Worm (Caenorhabditis elegans) whole organism, L4 larva: ENCODE results near the gene unc-50.

Experiments used
- F10B5.3 ChIP-seq: sonication (generic microtip); optimal IDR thresholded peaks from 2 replicates; lab custom pipeline; 2016; ENCODE audit warnings: mild to moderate bottlenecking, missing genetic modification characterization, missing compliant biosample characterization
- F26F4.8 ChIP-seq: fragments of 200-800 bp; sonication (Bioruptor generic); conservative IDR thresholded peaks from 2 replicates; pipeline ENCODE4 v1.3.6; 2022; ENCODE audit warnings: missing genetic modification characterization, missing compliant biosample characterization
- F44E2.7 ChIP-seq: fragments of 200-800 bp; sonication (Bioruptor generic); IDR thresholded peaks from 2 replicates; pipeline ENCODE4 v2.1.2; 2022; ENCODE audit warnings: missing genetic modification characterization, missing compliant biosample characterization
- R02D3.7 ChIP-seq: fragments of 150-350 bp; sonication (generic microtip); optimal IDR thresholded peaks from 3 replicates; lab custom pipeline; 2014; ENCODE audit warnings: missing biosample characterization, missing genetic modification characterization
- ZK546.5 ChIP-seq, 2 experiments: sonication (generic microtip); optimal IDR thresholded peaks; 2 replicates each; lab custom pipeline; 2017; ENCODE audit warnings: missing biosample characterization in 2 of 2, missing genetic modification characterization in 2 of 2
- aha-1 ChIP-seq: fragments of 150-350 bp; peaks from one replicate; lab custom pipeline; 2014; ENCODE audit warnings: missing biosample characterization, missing genetic modification characterization
- aly-2 ChIP-seq: sonication (generic microtip); optimal IDR thresholded peaks from 2 replicates; lab custom pipeline; 2018; ENCODE audit warnings: missing biosample characterization, missing genetic modification characterization
- ama-1 ChIP-seq: fragments of 150-350 bp; optimal IDR thresholded peaks from 2 replicates; lab custom pipeline; 2014; ENCODE audit warnings: inconsistent platforms, mixed read lengths
- ceh-62 ChIP-seq: sonication (generic microtip); optimal IDR thresholded peaks from 2 replicates; lab custom pipeline; 2017; ENCODE audit warnings: missing biosample characterization, missing genetic modification characterization
- ces-1 ChIP-seq: fragments of 150-350 bp; sonication (generic microtip); optimal IDR thresholded peaks from 4 replicates; lab custom pipeline; 2014; ENCODE audit warnings: missing biosample characterization, missing genetic modification reagents, missing genetic modification characterization
- daf-12 ChIP-seq: fragments of 150-350 bp; optimal IDR thresholded peaks from 2 replicates; lab custom pipeline; 2014; ENCODE audit warnings: missing biosample characterization, missing genetic modification reagents, missing genetic modification characterization
- daf-16 ChIP-seq, 3 experiments: sonication (generic microtip); optimal IDR thresholded peaks; 2 replicates each; lab custom pipeline; 2016 to 2017; ENCODE audit warnings: missing genetic modification characterization in 3 of 3, missing genetic modification reagents in 3 of 3, mild to moderate bottlenecking in 2 of 3, missing compliant biosample characterization in 2 of 3, missing biosample characterization in 1 of 3, moderate library complexity in 1 of 3
- dpl-1 ChIP-seq: fragments of 150-350 bp; optimal IDR thresholded peaks from 2 replicates; lab custom pipeline; 2014; ENCODE audit warnings: missing biosample characterization, missing genetic modification reagents, missing genetic modification characterization
- duxl-1 ChIP-seq: sonication (generic microtip); optimal IDR thresholded peaks from 2 replicates; lab custom pipeline; 2016; ENCODE audit warnings: mild to moderate bottlenecking, missing genetic modification characterization, moderate library complexity, missing compliant biosample characterization; ENCODE audit not compliant: poor library complexity
- dve-1 ChIP-seq: sonication (generic microtip); optimal IDR thresholded peaks from 2 replicates; lab custom pipeline; 2017; ENCODE audit warnings: antibody characterized with exemption, mild to moderate bottlenecking, missing genetic modification characterization, missing compliant biosample characterization; ENCODE audit not compliant: insufficient read depth
- fos-1 ChIP-seq: fragments of 150-350 bp; optimal IDR thresholded peaks from 2 replicates; lab custom pipeline; 2014; ENCODE audit warnings: missing biosample characterization, missing genetic modification characterization
- hif-1 ChIP-seq, 2 experiments: sonication (generic microtip); optimal IDR thresholded peaks; 2 replicates each; lab custom pipeline; 2016 to 2017; ENCODE audit warnings: missing compliant biosample characterization in 2 of 2, missing genetic modification characterization in 2 of 2, missing genetic modification reagents in 2 of 2, missing genotype in 2 of 2, mild to moderate bottlenecking in 1 of 2
- hlh-30 ChIP-seq: sonication (generic microtip); optimal IDR thresholded peaks from 2 replicates; lab custom pipeline; 2017; ENCODE audit warnings: antibody characterized with exemption, mild to moderate bottlenecking, missing genetic modification characterization, missing compliant biosample characterization; ENCODE audit not compliant: insufficient read depth
- lin-29 ChIP-seq: fragments of 200-800 bp; sonication (Bioruptor generic); IDR thresholded peaks from 2 replicates; pipeline ENCODE4 v1.3.6; 2022; ENCODE audit warnings: missing genetic modification reagents, missing genetic modification characterization, missing compliant biosample characterization
- lir-3 ChIP-seq: sonication (generic microtip); optimal IDR thresholded peaks from 2 replicates; lab custom pipeline; 2016; ENCODE audit warnings: mild to moderate bottlenecking, missing genetic modification characterization, missing compliant biosample characterization
- nhr-48 ChIP-seq: sonication (generic microtip); optimal IDR thresholded peaks from 2 replicates; lab custom pipeline; 2016; ENCODE audit warnings: mild to moderate bottlenecking, missing genetic modification characterization, missing compliant biosample characterization
- nhr-77 ChIP-seq: fragments of 150-350 bp; optimal IDR thresholded peaks from 2 replicates; lab custom pipeline; 2014; ENCODE audit warnings: missing biosample characterization, missing genetic modification characterization
- saeg-2 ChIP-seq: fragments of 200-800 bp; sonication (Bioruptor generic); IDR thresholded peaks from 2 replicates; pipeline ENCODE4 v1.3.6; 2022; ENCODE audit warnings: missing genetic modification reagents, missing genetic modification characterization, missing compliant biosample characterization
- snpc-4 ChIP-seq: fragments of 150-350 bp; optimal IDR thresholded peaks from 2 replicates; lab custom pipeline; 2014; ENCODE audit warnings: missing biosample characterization, missing genetic modification characterization
- tag-97 ChIP-seq: fragments of 200-800 bp; sonication (Bioruptor generic); IDR thresholded peaks from 2 replicates; pipeline ENCODE4 v1.3.6; 2022; ENCODE audit warnings: missing genetic modification characterization, missing compliant biosample characterization
- unc-39 ChIP-seq: sonication (generic microtip); optimal IDR thresholded peaks from 2 replicates; lab custom pipeline; 2017; ENCODE audit warnings: missing biosample characterization, missing genetic modification characterization
- unc-62 ChIP-seq, 3 experiments: fragments of 150-350 bp in 1 of 3; sonication (generic microtip); optimal IDR thresholded peaks in 2 of 3; peaks in 1 of 3; 1 replicate in 1 of 3; 2 replicates in 2 of 3; lab custom pipeline; 2014 to 2017; ENCODE audit warnings: missing biosample characterization in 3 of 3, missing genetic modification characterization in 3 of 3, missing genetic modification reagents in 3 of 3, missing genotype in 1 of 3
- vab-7 ChIP-seq: fragments of 200-800 bp; sonication (Bioruptor generic); IDR thresholded peaks from 2 replicates; pipeline ENCODE4 v1.3.6; 2022; ENCODE audit warnings: missing genetic modification reagents, missing genetic modification characterization, missing compliant biosample characterization
- zfp-3 ChIP-seq: fragments of 200-800 bp; sonication (Bioruptor generic); conservative IDR thresholded peaks from 2 replicates; pipeline ENCODE4 v1.3.6; 2022; ENCODE audit warnings: missing genetic modification reagents, missing genetic modification characterization, missing compliant biosample characterization
- zip-11 ChIP-seq: fragments of 200-800 bp; sonication (Bioruptor generic); IDR thresholded peaks from 2 replicates; pipeline ENCODE4 v1.3.6; 2022; ENCODE audit warnings: missing genetic modification characterization, missing compliant biosample characterization
- zip-2 ChIP-seq: fragments of 150-350 bp; optimal IDR thresholded peaks from 2 replicates; lab custom pipeline; 2014; ENCODE audit warnings: missing biosample characterization, missing genetic modification characterization

The unc-50 gene

DNA sequence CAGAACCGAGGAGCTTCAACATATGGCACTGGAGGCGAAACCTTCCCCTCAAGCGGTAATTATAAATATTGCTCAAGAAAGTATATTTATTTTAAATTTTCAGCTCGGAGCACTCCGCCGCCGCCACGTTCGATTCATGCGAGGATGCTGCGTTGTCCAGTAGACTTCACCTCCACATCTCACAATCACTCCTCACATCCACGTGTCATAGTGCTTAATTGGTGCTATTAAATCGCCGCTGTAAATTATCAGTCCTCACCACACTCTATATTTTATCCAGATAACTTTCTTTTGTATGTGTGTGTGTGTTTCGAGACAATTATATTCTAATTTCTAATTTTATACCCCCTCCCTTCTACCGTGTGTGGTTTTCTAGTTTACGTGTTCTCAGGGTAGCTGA, 36.6 kb upstream of the unc-50 start:
- no peak for TF ChIP-seq ZK546.5 (tag; optimal IDR thresholded peaks at IDR 0.05; lab: Kevin White, UChicago)
- TF ChIP-seq saeg-2 (GFP tag; lab: Robert Waterston, UW), result no peak
- peak; percentile 32 for TF ChIP-seq duxl-1
- TF ChIP-seq aha-1 (tag; lab: Kevin White, UChicago), result peak; percentile 83
- TF ChIP-seq daf-16 (GFP tag; optimal IDR thresholded peaks at IDR 0.05; lab: Kevin White, UChicago), result peak in 1 of 2 experiments; percentile 6
- TF ChIP-seq daf-16 (tag; optimal IDR thresholded peaks at IDR 0.05; lab: Kevin White, UChicago), result peak; percentile 63
- TF ChIP-seq dve-1, result peak; percentile 60
- peak; percentile 34 for TF ChIP-seq nhr-77 (tag; lab: Kevin White, UChicago)
- TF ChIP-seq F26F4.8 (GFP tag; lab: Robert Waterston, UW), result no peak
- 0 out of 2 replicates have a peak, but pooled peaks have one; percentile 49 for TF ChIP-seq zfp-3 (GFP tag; lab: Robert Waterston, UW)

ce11 chrIII:10353423-10353822, 35.5 kb upstream of the unc-50 start:
- no peak for TF ChIP-seq hif-1 (tag; optimal IDR thresholded peaks at IDR 0.05; lab: Kevin White, UChicago)
- no peak for TF ChIP-seq nhr-48 (tag; lab: Kevin White, UChicago)
- no peak for TF ChIP-seq zfp-3 (GFP tag; lab: Robert Waterston, UW)
- no peak for TF ChIP-seq R02D3.7 (tag; lab: Kevin White, UChicago)
- TF ChIP-seq unc-39 (tag; lab: Kevin White, UChicago), result no peak
- TF ChIP-seq daf-12 (tag; lab: Kevin White, UChicago), result no peak
- TF ChIP-seq lin-29, result no peak
- no peak for TF ChIP-seq zip-2 (tag; lab: Kevin White, UChicago)
- no peak for TF ChIP-seq dpl-1 (GFP tag; lab: Kevin White, UChicago)

DNA sequence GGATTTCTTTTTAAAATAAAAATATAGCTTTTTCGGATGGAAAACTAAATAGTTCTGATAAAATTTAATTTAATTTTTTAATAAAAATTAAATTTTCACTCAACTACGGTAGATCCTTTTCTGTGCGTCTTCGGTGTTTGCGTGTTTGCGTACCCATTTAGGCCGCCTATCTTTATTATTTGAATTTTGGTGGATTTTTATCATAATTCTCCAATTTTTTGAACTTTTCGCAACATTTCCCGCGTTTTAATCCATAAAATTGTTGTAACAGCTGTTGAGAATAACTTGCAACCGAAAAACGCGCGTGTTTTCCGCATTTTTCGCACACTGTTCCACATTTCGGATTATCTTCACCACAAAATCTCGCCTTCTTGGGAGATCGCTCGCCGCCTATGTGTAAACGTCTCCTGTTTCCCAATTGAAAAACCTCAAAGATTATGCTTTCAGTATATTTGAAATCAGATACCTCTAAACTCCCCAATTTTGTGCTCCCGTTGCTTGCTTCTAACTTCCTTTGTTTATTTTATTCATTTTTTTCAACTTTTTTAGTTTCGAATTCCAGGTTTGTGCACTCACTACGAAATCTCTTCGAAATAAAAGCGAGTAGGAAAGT, 33.7 kb upstream of the unc-50 start, which contains the start of gene T07C4.3:
TSS of gene T07C4.3 (plus strand) at position 563 of the 613 bp plus-strand sequence.
- TF ChIP-seq unc-62 (GFP tag; optimal IDR thresholded peaks at IDR 0.05 in 1 of 2; lab: Kevin White, UChicago) (peak in 1 of 2 experiments; percentile 88), unc-62 (tag; optimal IDR thresholded peaks at IDR 0.05; lab: Kevin White, UChicago) (no peak), F10B5.3 (no peak)

DNA sequence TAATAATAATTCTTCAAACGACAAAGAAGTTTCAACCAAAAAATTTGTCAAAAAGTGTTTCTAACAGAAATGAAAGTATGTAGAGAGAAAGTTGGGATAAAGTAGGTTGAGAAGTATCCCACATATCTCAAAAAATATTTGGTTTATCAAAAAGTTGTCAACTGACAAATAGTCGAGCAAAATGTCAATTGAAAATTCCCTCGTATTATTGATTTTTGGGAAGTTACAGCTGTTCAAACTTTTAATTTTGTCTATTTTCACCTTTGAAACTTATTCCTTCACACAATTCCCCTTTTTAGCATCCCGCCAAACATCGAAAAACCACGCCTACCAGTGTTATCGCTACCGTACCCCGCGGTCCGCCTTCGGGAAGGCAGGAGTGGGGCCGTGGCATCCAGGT, 29.1 kb upstream of the unc-50 start, which contains the start of gene tbx-8:
TSS of gene tbx-8 (plus strand) at position 301 of the 400 bp plus-strand sequence.
- no peak for TF ChIP-seq tag-97 (GFP tag; lab: Robert Waterston, UW)
- no peak for TF ChIP-seq hlh-30
- no peak for TF ChIP-seq nhr-77 (tag; lab: Kevin White, UChicago)
- TF ChIP-seq vab-7, result no peak
- no peak for TF ChIP-seq lir-3 (tag; lab: Kevin White, UChicago)
- no peak for TF ChIP-seq snpc-4 (tag; lab: Kevin White, UChicago)
- TF ChIP-seq aha-1 (tag; lab: Kevin White, UChicago), result no peak
- no peak for TF ChIP-seq ceh-62 (tag; lab: Kevin White, UChicago)
- TF ChIP-seq, all 104 proteins: peak for 0

DNA sequence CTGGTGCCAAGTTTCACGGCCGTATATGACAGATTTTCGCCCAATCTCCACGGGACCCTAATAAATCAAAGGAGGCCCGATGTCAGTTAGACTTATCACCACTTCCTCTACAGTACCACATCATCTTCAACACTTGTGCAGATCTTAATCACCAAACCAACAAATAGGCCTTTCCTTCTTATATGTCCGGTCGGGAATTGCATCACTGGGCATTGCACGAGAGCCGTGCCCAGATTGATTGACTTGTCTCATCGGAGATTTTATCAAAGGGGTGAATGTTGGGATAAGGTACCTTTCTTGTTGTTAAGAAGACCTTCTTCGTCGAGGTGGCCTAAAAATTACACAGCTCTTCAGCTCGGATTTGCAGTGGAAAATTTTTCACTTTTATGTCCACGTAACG, 26.8 kb upstream of the unc-50 start:
- no peak for TF ChIP-seq aly-2 (tag; lab: Kevin White, UChicago)
- TF ChIP-seq dpl-1 (GFP tag; lab: Kevin White, UChicago), result no peak
- no peak for TF ChIP-seq ama-1
- TF ChIP-seq fos-1 (tag; lab: Kevin White, UChicago), result no peak
- TF ChIP-seq lin-29, result no peak
- TF ChIP-seq lir-3 (tag; lab: Kevin White, UChicago), result no peak
- TF ChIP-seq F44E2.7 (GFP tag; lab: Robert Waterston, UW), result no peak
- no peak for TF ChIP-seq zip-11 (GFP tag; lab: Robert Waterston, UW)
- no peak for TF ChIP-seq snpc-4 (tag; lab: Kevin White, UChicago)
- no peak for TF ChIP-seq ces-1 (GFP tag; lab: Kevin White, UChicago)
